Worm (Caenorhabditis elegans): Measurements from ENCODE around the gene C09H5.7.

DNA sequence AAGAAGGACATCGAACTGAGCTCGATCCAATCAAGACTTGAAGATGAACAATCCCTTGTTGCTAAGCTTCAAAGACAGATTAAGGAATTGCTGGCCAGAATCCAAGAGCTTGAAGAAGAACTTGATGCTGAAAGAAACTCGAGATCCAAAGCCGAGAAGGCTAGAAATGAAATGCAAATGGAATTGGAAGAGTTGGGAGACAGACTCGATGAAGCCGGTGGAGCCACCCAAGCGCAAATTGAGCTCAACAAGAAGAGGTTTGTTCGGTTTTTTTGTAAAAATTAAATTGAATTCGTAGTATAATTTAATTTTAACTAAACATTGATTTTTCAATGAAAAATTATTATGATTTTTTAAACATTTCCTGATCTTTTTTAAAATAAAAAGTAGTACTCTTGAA is 29.5 kb upstream of the C09H5.7 start:
- TF ChIP-seq nhr-12 (tag; optimal IDR thresholded peaks at IDR 0.05), result no peak
- TF ChIP-seq lin-13 (tag; optimal IDR thresholded peaks at IDR 0.05), result no peak
- TF ChIP-seq nhr-76 (tag; optimal IDR thresholded peaks at IDR 0.05), result no peak
- TF ChIP-seq snpc-4 (tag; optimal IDR thresholded peaks at IDR 0.05), result no peak
- no peak for TF ChIP-seq pha-4 (tag; optimal IDR thresholded peaks at IDR 0.05)
- no peak for TF ChIP-seq ces-1 (GFP tag; optimal IDR thresholded peaks at IDR 0.05)
- no peak for TF ChIP-seq nhr-28 (tag; optimal IDR thresholded peaks at IDR 0.05)
- TF ChIP-seq flh-1 (GFP tag; optimal IDR thresholded peaks at IDR 0.05), result no peak
- TF ChIP-seq unc-62 (GFP tag; optimal IDR thresholded peaks at IDR 0.05), result no peak
- TF ChIP-seq hlh-1 (tag; optimal IDR thresholded peaks at IDR 0.05), result no peak
- TF ChIP-seq zip-8 (tag; optimal IDR thresholded peaks at IDR 0.05), result no peak
- TF ChIP-seq unc-39 (tag; optimal IDR thresholded peaks at IDR 0.05), result no peak

Data from whole organism, mixed stage, embryonic.